2 fruit fly cellular contexts compared by ENCODE assay signal in the genomic region with DNA sequence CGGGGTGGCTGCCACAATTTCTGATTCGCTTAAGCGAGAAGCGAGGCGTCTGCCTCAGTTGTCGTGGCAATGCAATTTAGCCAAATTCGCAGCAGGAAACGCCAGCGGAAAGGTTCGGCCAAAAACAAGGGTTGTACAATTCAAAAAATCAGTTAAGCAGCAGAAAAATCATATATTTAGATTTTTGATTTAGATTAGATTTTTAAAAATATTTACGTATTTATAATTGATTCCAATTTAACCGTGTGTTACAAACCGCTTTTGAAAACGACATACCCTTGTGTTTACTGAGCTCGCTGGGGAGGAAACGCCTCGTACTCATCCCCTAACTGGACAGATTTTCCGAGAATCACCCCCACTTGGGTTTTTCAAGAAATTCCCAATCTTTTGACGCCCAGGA.
A peak's percentile ranks its signal among the peaks of the same experiment; 100 is the strongest.
TF ChIP-seq lines count a peak whose summit lies in the region.

No protein-coding gene starts in this region.

- TF ChIP-seq CTCF in whole organism, embryonic (GFP tag; optimal IDR thresholded peaks at IDR 0.05; lab: Kevin White, UChicago) = no peak

TF ChIP-seq in whole organism, embryonic, 481 proteins besides CTCF, POLR2A, EP300 and RAD21 (continues in another document):
- TF ChIP-seq gt (GFP tag; IDR thresholded peaks at IDR 0.05; lab: Robert Waterston, UW) (no peak), Ets65A (GFP tag; lab: Kevin White, UChicago) (peak; percentile 64), nerfin-1 (tag; optimal IDR thresholded peaks at IDR 0.05; lab: Kevin White, UChicago) (peak; percentile 16), Xbp1 (GFP tag; optimal IDR thresholded peaks at IDR 0.05; lab: Kevin White, UChicago) (no peak), ase (GFP tag; IDR thresholded peaks at IDR 0.05; lab: Robert Waterston, UW) (no peak), CG11504 (tag; optimal IDR thresholded peaks at IDR 0.05; lab: Kevin White, UChicago) (peak; percentile 49), Aef1 (GFP tag; IDR thresholded peaks at IDR 0.05; lab: Robert Waterston, UW) (no peak), sens (GFP tag; lab: Kevin White, UChicago) (peak; percentile 8), CG1603 (tag; optimal IDR thresholded peaks at IDR 0.05; lab: Kevin White, UChicago) (no peak), pros (GFP tag; optimal IDR thresholded peaks at IDR 0.05; lab: Kevin White, UChicago) (peak; percentile 52), CG14710 (tag; optimal IDR thresholded peaks at IDR 0.05; lab: Kevin White, UChicago) (peak; percentile 22), CG9817 (tag; optimal IDR thresholded peaks at IDR 0.05; lab: Kevin White, UChicago) (no peak), kni (GFP tag; optimal IDR thresholded peaks at IDR 0.05; lab: Kevin White, UChicago) (no peak), prd (optimal IDR thresholded peaks at IDR 0.05; lab: Kevin White, UChicago) (no peak), prd (GFP tag; IDR thresholded peaks at IDR 0.05; lab: Robert Waterston, UW) (peak; percentile 36; the same call in 1 of the 3 replicates), CG11093 (GFP tag; IDR thresholded peaks at IDR 0.05; lab: Robert Waterston, UW) (0 out of 3 replicates have a peak, but pooled peaks have one; percentile 39), row (GFP tag; IDR thresholded peaks at IDR 0.05; lab: Robert Waterston, UW) (0 out of 3 replicates have a peak, but pooled peaks have one; percentile 9), Dip2 (GFP tag; IDR thresholded peaks at IDR 0.05; lab: Robert Waterston, UW) (no peak), luna (GFP tag; optimal IDR thresholded peaks at IDR 0.05; lab: Kevin White, UChicago) (no peak), dmrt99B (tag; optimal IDR thresholded peaks at IDR 0.05; lab: Kevin White, UChicago) (peak; percentile 52), CG18619 (GFP tag; optimal IDR thresholded peaks at IDR 0.05; lab: Kevin White, UChicago) (no peak), CG31441 (GFP tag; IDR thresholded peaks at IDR 0.05; lab: Robert Waterston, UW) (0 out of 2 replicates have a peak, but pooled peaks have one; percentile 20), CG9609 (GFP tag; optimal IDR thresholded peaks at IDR 0.05; lab: Kevin White, UChicago) (no peak), CG5245 (GFP tag; optimal IDR thresholded peaks at IDR 0.05; lab: Kevin White, UChicago) (no peak), Ssrp (tag; optimal IDR thresholded peaks at IDR 0.05; lab: Kevin White, UChicago) (no peak), sna (GFP tag; IDR thresholded peaks at IDR 0.05; lab: Robert Waterston, UW; ENCODE audit: partially characterized antibody) (no peak), CG32532 (GFP tag; IDR thresholded peaks at IDR 0.05; lab: Robert Waterston, UW) (no peak), CG10321 (GFP tag; IDR thresholded peaks at IDR 0.05; lab: Robert Waterston, UW) (no peak), CG18599 (GFP tag; optimal IDR thresholded peaks at IDR 0.05; lab: Kevin White, UChicago) (peak; percentile 59), phol (tag; optimal IDR thresholded peaks at IDR 0.05; lab: Kevin White, UChicago) (peak; percentile 21), CG15696 (tag; optimal IDR thresholded peaks at IDR 0.05; lab: Kevin White, UChicago) (peak; percentile 27), CG10979 (tag; optimal IDR thresholded peaks at IDR 0.05; lab: Kevin White, UChicago) (peak; percentile 7), lmd (GFP tag; IDR thresholded peaks at IDR 0.05; lab: Robert Waterston, UW) (0 out of 2 replicates have a peak, but pooled peaks have one; percentile 15), H15 (GFP tag; IDR thresholded peaks at IDR 0.05; lab: Robert Waterston, UW) (no peak), Blimp-1 (GFP tag; optimal IDR thresholded peaks at IDR 0.05; lab: Kevin White, UChicago) (peak; percentile 37), bsh (GFP tag; optimal IDR thresholded peaks at IDR 0.05; lab: Kevin White, UChicago) (peak in 1 of 2 experiments; percentile 18), tap (tag; optimal IDR thresholded peaks at IDR 0.05; lab: Kevin White, UChicago) (peak; percentile 18), gro (GFP tag; optimal IDR thresholded peaks at IDR 0.05; lab: Kevin White, UChicago) (no peak), Med (GFP tag; lab: Kevin White, UChicago) (no peak), da (GFP tag; optimal IDR thresholded peaks at IDR 0.05; lab: Kevin White, UChicago) (no peak), CG6689 (GFP tag; IDR thresholded peaks at IDR 0.05; lab: Robert Waterston, UW) (peak; percentile 19; the same call in 1 of the 2 replicates), CG31365 (tag; optimal IDR thresholded peaks at IDR 0.05; lab: Kevin White, UChicago) (no peak), Asciz (GFP tag; optimal IDR thresholded peaks at IDR 0.05; lab: Kevin White, UChicago) (no peak), gcm (GFP tag; optimal IDR thresholded peaks at IDR 0.05; lab: Kevin White, UChicago) (no peak)

TF ChIP-seq in whole organism, prepupa, 60 proteins besides CTCF, POLR2A, EP300 and RAD21:
- peak; percentile 55 for TF ChIP-seq svp (GFP tag; lab: Kevin White, UChicago)
- TF ChIP-seq cyc (GFP tag; optimal IDR thresholded peaks at IDR 0.05; lab: Kevin White, UChicago) = no peak
- peak; percentile 20 for TF ChIP-seq Eip78C (GFP tag; lab: Kevin White, UChicago)
